Fruit fly (Drosophila melanogaster): ENCODE results near the gene CG34112.

Gene CG34112

dm6 chr3R:4437113-4437512 lies 43.1 kb upstream of the CG34112 start, which contains the start of the genes Lipt2 and CG14650 (continued):
- peak; percentile 46 for TF ChIP-seq CG13123 (GFP tag; optimal IDR thresholded peaks at IDR 0.05)
- no peak for TF ChIP-seq ac (GFP tag; optimal IDR thresholded peaks at IDR 0.05)
- TF ChIP-seq CG8359 (GFP tag; optimal IDR thresholded peaks at IDR 0.05; ENCODE audit: borderline replicate concordance): no peak
- peak; percentile 69 for TF ChIP-seq CG12155 (GFP tag; optimal IDR thresholded peaks at IDR 0.05)
- TF ChIP-seq CG14710 (tag; optimal IDR thresholded peaks at IDR 0.05): peak; percentile 74
- no peak for TF ChIP-seq CG15479 (GFP tag; optimal IDR thresholded peaks at IDR 0.05)
- TF ChIP-seq ci (GFP tag; IDR thresholded peaks at IDR 0.05): peak; percentile 39; the same call in 1 of the 3 replicates
- no peak for TF ChIP-seq CG11560 (tag; IDR thresholded peaks at IDR 0.05)
- peak; percentile 40 for TF ChIP-seq Camta (GFP tag; optimal IDR thresholded peaks at IDR 0.05)
- no peak for TF ChIP-seq so (GFP tag; IDR thresholded peaks at IDR 0.05)
- TF ChIP-seq zen2 (GFP tag; IDR thresholded peaks at IDR 0.05; ENCODE audit: partially characterized antibody): no peak; the same call in 2 of the 3 replicates
- TF ChIP-seq CG13775 (GFP tag; optimal IDR thresholded peaks at IDR 0.05): peak; percentile 66
- TF ChIP-seq Hand (GFP tag; optimal IDR thresholded peaks at IDR 0.05): no peak
- no peak for TF ChIP-seq scrt (GFP tag; optimal IDR thresholded peaks at IDR 0.05)
- TF ChIP-seq CG1832 (GFP tag; optimal IDR thresholded peaks at IDR 0.05): no peak
- peak; percentile 60 for TF ChIP-seq CG10267 (tag; optimal IDR thresholded peaks at IDR 0.05)
- peak; percentile 98 for TF ChIP-seq CG7928 (GFP tag; optimal IDR thresholded peaks at IDR 0.05)
- TF ChIP-seq Aef1 (GFP tag; IDR thresholded peaks at IDR 0.05): peak; percentile 63
- TF ChIP-seq sr (GFP tag; IDR thresholded peaks at IDR 0.05): no peak
- TF ChIP-seq gcm2 (GFP tag; optimal IDR thresholded peaks at IDR 0.05): no peak
- TF ChIP-seq CG8944 (GFP tag; optimal IDR thresholded peaks at IDR 0.05): peak; percentile 74
- no peak for TF ChIP-seq sens-2 (GFP tag; IDR thresholded peaks at IDR 0.05)
- TF ChIP-seq CG17361 (GFP tag; IDR thresholded peaks at IDR 0.05): no peak; the same call in 1 of the 3 replicates
- no peak for TF ChIP-seq CG4328 (GFP tag; optimal IDR thresholded peaks at IDR 0.05)
- TF ChIP-seq CG3847 (GFP tag; IDR thresholded peaks at IDR 0.05): peak; percentile 64
- TF ChIP-seq bab2 (GFP tag; optimal IDR thresholded peaks at IDR 0.05): peak; percentile 58
- no peak for TF ChIP-seq corto (GFP tag; optimal IDR thresholded peaks at IDR 0.05)
- TF ChIP-seq CG13287 (GFP tag; IDR thresholded peaks at IDR 0.05; ENCODE audit: partially characterized antibody): peak; percentile 74
- no peak for TF ChIP-seq esg (GFP tag; conservative IDR thresholded peaks at IDR 0.05)
- TF ChIP-seq kay (GFP tag; optimal IDR thresholded peaks at IDR 0.05): peak; percentile 34
- TF ChIP-seq CG1233 (GFP tag; optimal IDR thresholded peaks at IDR 0.05): no peak
- no peak for TF ChIP-seq CG6813 (GFP tag; optimal IDR thresholded peaks at IDR 0.05)
- no peak for TF ChIP-seq CG11085 (GFP tag; IDR thresholded peaks at IDR 0.05)
- peak; percentile 47 for TF ChIP-seq CG4424 (GFP tag; optimal IDR thresholded peaks at IDR 0.05)
- no peak for TF ChIP-seq CG2199 (GFP tag; IDR thresholded peaks at IDR 0.05)
- no peak for TF ChIP-seq wek (GFP tag; optimal IDR thresholded peaks at IDR 0.05)
- peak; percentile 54; the same call in 2 of the 3 replicates for TF ChIP-seq CG16813 (GFP tag; IDR thresholded peaks at IDR 0.05; ENCODE audit: partially characterized antibody)
- TF ChIP-seq CG15073 (GFP tag; optimal IDR thresholded peaks at IDR 0.05): no peak
- peak; percentile 12 for TF ChIP-seq maf-S (GFP tag; optimal IDR thresholded peaks at IDR 0.05)
- TF ChIP-seq Awh (GFP tag; IDR thresholded peaks at IDR 0.05): no peak
- peak; percentile 73 for TF ChIP-seq row (GFP tag; IDR thresholded peaks at IDR 0.05)
- TF ChIP-seq CG10565 (GFP tag; optimal IDR thresholded peaks at IDR 0.05): no peak
- peak; percentile 77 for TF ChIP-seq CG2120 (GFP tag; optimal IDR thresholded peaks at IDR 0.05)
- TF ChIP-seq CG16815 (GFP tag; optimal IDR thresholded peaks at IDR 0.05): no peak
- TF ChIP-seq Asciz (GFP tag; optimal IDR thresholded peaks at IDR 0.05): no peak
- peak; percentile 82 for TF ChIP-seq CG1603 (tag; optimal IDR thresholded peaks at IDR 0.05)
- peak; percentile 72 for TF ChIP-seq fu2 (GFP tag; optimal IDR thresholded peaks at IDR 0.05)
- TF ChIP-seq chn (GFP tag; optimal IDR thresholded peaks at IDR 0.05): peak; percentile 75
- peak; percentile 12 for TF ChIP-seq disco-r (GFP tag; optimal IDR thresholded peaks at IDR 0.05)
- peak in 1 of 2 experiments; percentile 38 for TF ChIP-seq insv (GFP tag; optimal IDR thresholded peaks at IDR 0.05)
- TF ChIP-seq dmrt11E (tag; optimal IDR thresholded peaks at IDR 0.05): peak; percentile 50
